Worm (Caenorhabditis elegans) whole organism, young adult: ENCODE data around the gene F59D6.1.

Source experiments
- C17E4.6 ChIP-seq: fragments of 200-800 bp; sonication (Bioruptor generic); IDR thresholded peaks from 2 replicates; pipeline ENCODE4 v1.3.6; 2022; ENCODE audit warnings: missing genetic modification reagents, missing genetic modification characterization, missing compliant biosample characterization
- F37B4.10 ChIP-seq: fragments of 200-800 bp; sonication (Bioruptor generic); IDR thresholded peaks from 2 replicates; pipeline ENCODE4 v1.3.6; 2022; ENCODE audit warnings: missing genetic modification characterization, missing compliant biosample characterization
- Y56A3A.18 ChIP-seq: fragments of 200-800 bp; sonication (Bioruptor generic); IDR thresholded peaks from 2 replicates; pipeline ENCODE4 v1.3.6; 2022; ENCODE audit warnings: missing genetic modification reagents, missing genetic modification characterization, missing compliant biosample characterization
- ama-1 ChIP-seq, 3 experiments: fragments of 150-350 bp in 1 of 3; sonication (generic microtip) in 2 of 3; optimal IDR thresholded peaks; 2 replicates each; lab custom pipeline; 2014 to 2018; ENCODE audit warnings: missing biosample characterization in 2 of 3, missing genetic modification characterization in 2 of 3, missing genetic modification reagents in 2 of 3
- aptf-3 ChIP-seq: fragments of 200-800 bp; sonication (Bioruptor generic); IDR thresholded peaks from 2 replicates; pipeline ENCODE4 v1.3.6; 2022; ENCODE audit warnings: missing genetic modification characterization, missing compliant biosample characterization
- athp-1 ChIP-seq: sonication (generic microtip); optimal IDR thresholded peaks from 2 replicates; lab custom pipeline; 2017; ENCODE audit warnings: mild to moderate bottlenecking, missing genetic modification characterization, missing compliant biosample characterization
- attf-3 ChIP-seq: fragments of 200-800 bp; sonication (Bioruptor generic); conservative IDR thresholded peaks from 2 replicates; pipeline ENCODE4 v1.3.6; 2022; ENCODE audit warnings: missing genetic modification reagents, missing genetic modification characterization, missing compliant biosample characterization
- attf-6 ChIP-seq: fragments of 200-800 bp; sonication (Bioruptor generic); IDR thresholded peaks from 2 replicates; pipeline ENCODE4 v1.3.6; 2022; ENCODE audit warnings: missing genetic modification reagents, missing genetic modification characterization, missing compliant biosample characterization
- bed-2 ChIP-seq: fragments of 200-800 bp; sonication (Bioruptor generic); IDR thresholded peaks from 2 replicates; pipeline ENCODE4 v1.3.6; 2022; ENCODE audit warnings: missing genetic modification reagents, missing genetic modification characterization, missing compliant biosample characterization
- ceh-40 ChIP-seq: fragments of 200-800 bp; sonication (Bioruptor generic); IDR thresholded peaks from 2 replicates; pipeline ENCODE4 v1.3.6; 2022; ENCODE audit warnings: missing genetic modification characterization, missing compliant biosample characterization
- ceh-79 ChIP-seq: sonication (generic microtip); optimal IDR thresholded peaks from 2 replicates; lab custom pipeline; 2017; ENCODE audit warnings: mild to moderate bottlenecking, missing genetic modification characterization, missing compliant biosample characterization
- dox-1 ChIP-seq: fragments of 200-800 bp; sonication (Bioruptor generic); IDR thresholded peaks from 2 replicates; pipeline ENCODE4 v1.3.6; 2022; ENCODE audit warnings: missing genetic modification reagents, missing genetic modification characterization, missing compliant biosample characterization
- egl-44 ChIP-seq: fragments of 200-800 bp; sonication (Bioruptor generic); IDR thresholded peaks from 2 replicates; pipeline ENCODE4 v1.3.6; 2022; ENCODE audit warnings: missing genetic modification reagents, missing genetic modification characterization, missing compliant biosample characterization
- egrh-3 ChIP-seq: fragments of 200-800 bp; sonication (Bioruptor generic); IDR thresholded peaks from 2 replicates; pipeline ENCODE4 v1.3.6; 2022; ENCODE audit warnings: missing genetic modification reagents, missing genetic modification characterization, missing compliant biosample characterization
- ets-4 ChIP-seq: fragments of 200-800 bp; sonication (Bioruptor generic); optimal IDR thresholded peaks from 2 replicates; lab custom pipeline; 2018; ENCODE audit warnings: mild to moderate bottlenecking, missing genetic modification characterization, missing compliant biosample characterization
- hlh-12 ChIP-seq: sonication (generic microtip); optimal IDR thresholded peaks from 2 replicates; lab custom pipeline; 2016; ENCODE audit warnings: missing genetic modification characterization, missing compliant biosample characterization
- hlh-26 ChIP-seq: fragments of 200-800 bp; sonication (Bioruptor generic); conservative IDR thresholded peaks from 2 replicates; pipeline ENCODE4 v1.3.6; 2022; ENCODE audit warnings: missing genetic modification reagents, missing genetic modification characterization, missing compliant biosample characterization
- lag-1 ChIP-seq: fragments of 200-800 bp; sonication (Bioruptor generic); IDR thresholded peaks from 2 replicates; pipeline ENCODE4 v1.3.6; 2022; ENCODE audit warnings: missing genetic modification reagents, missing genetic modification characterization, missing compliant biosample characterization
- let-526 ChIP-seq: fragments of 200-800 bp; sonication (Bioruptor generic); IDR thresholded peaks from 2 replicates; pipeline ENCODE4 v1.3.6; 2022; ENCODE audit warnings: missing genetic modification reagents, missing genetic modification characterization, missing compliant biosample characterization
- lir-1 ChIP-seq: fragments of 200-800 bp; sonication (Bioruptor generic); conservative IDR thresholded peaks from 2 replicates; pipeline ENCODE4 v1.3.6; 2022; ENCODE audit warnings: missing genetic modification reagents, missing genetic modification characterization, missing compliant biosample characterization
- lsl-1 ChIP-seq: fragments of 200-800 bp; sonication (Bioruptor generic); optimal IDR thresholded peaks from 2 replicates; lab custom pipeline; 2018; ENCODE audit warnings: mild to moderate bottlenecking, missing genetic modification characterization, moderate library complexity, missing compliant biosample characterization
- lsy-27 ChIP-seq: sonication (generic microtip); optimal IDR thresholded peaks from 2 replicates; lab custom pipeline; 2017; ENCODE audit warnings: missing genetic modification characterization, mild to moderate bottlenecking, missing compliant biosample characterization, antibody characterized with exemption, missing genotype, borderline replicate concordance; ENCODE audit not compliant: insufficient read depth
- madf-8 ChIP-seq: fragments of 200-800 bp; sonication (Bioruptor generic); conservative IDR thresholded peaks from 2 replicates; pipeline ENCODE4 v1.3.6; 2022; ENCODE audit warnings: missing genetic modification reagents, missing genetic modification characterization, missing compliant biosample characterization
- mcd-1 ChIP-seq: fragments of 200-800 bp; sonication (Bioruptor generic); IDR thresholded peaks from 2 replicates; pipeline ENCODE4 v1.3.6; 2022; ENCODE audit warnings: missing genetic modification reagents, missing genetic modification characterization, missing compliant biosample characterization
- nfyb-1 ChIP-seq: fragments of 200-800 bp; sonication (Bioruptor generic); IDR thresholded peaks from 2 replicates; pipeline ENCODE4 v1.3.6; 2022; ENCODE audit warnings: missing genetic modification reagents, missing genetic modification characterization, missing compliant biosample characterization
- nhr-90 ChIP-seq: sonication (generic microtip); optimal IDR thresholded peaks from 2 replicates; lab custom pipeline; 2016; ENCODE audit warnings: missing genotype, mild to moderate bottlenecking, missing genetic modification characterization, missing compliant biosample characterization
- pha-4 ChIP-seq: fragments of 150-350 bp; sonication (generic microtip); optimal IDR thresholded peaks from 2 replicates; lab custom pipeline; 2014; ENCODE audit warnings: missing biosample characterization, missing genetic modification reagents, missing genetic modification characterization
- rec-8 ChIP-seq, 2 experiments: sonication (generic microtip); optimal IDR thresholded peaks; 2 replicates each; lab custom pipeline; 2016; ENCODE audit warnings: mild to moderate bottlenecking in 2 of 2, missing genetic modification characterization in 2 of 2, missing genetic modification reagents in 2 of 2, missing genotype in 2 of 2, missing biosample characterization in 1 of 2, missing compliant biosample characterization in 1 of 2, moderate library complexity in 1 of 2
- snpc-4 ChIP-seq, 5 experiments: fragments of 150-350 bp in 1 of 5; sonication (generic microtip) in 4 of 5; optimal IDR thresholded peaks; 2 replicates each; lab custom pipeline; 2014 to 2018; ENCODE audit warnings: missing genetic modification characterization in 5 of 5, missing biosample characterization in 3 of 5, antibody characterized with exemption in 2 of 5, mild to moderate bottlenecking in 2 of 5, missing compliant biosample characterization in 2 of 5, missing genotype in 2 of 5, moderate library complexity in 2 of 5, missing genetic modification reagents in 1 of 5
- tbx-9 ChIP-seq: sonication (generic microtip); optimal IDR thresholded peaks from 2 replicates; lab custom pipeline; 2016; ENCODE audit warnings: borderline replicate concordance, missing genetic modification characterization, inconsistent platforms, missing compliant biosample characterization
- unc-62 ChIP-seq: fragments of 150-350 bp; optimal IDR thresholded peaks from 2 replicates; lab custom pipeline; 2014; ENCODE audit warnings: missing biosample characterization, missing genetic modification reagents, missing genetic modification characterization
- xnd-1 ChIP-seq: sonication (generic microtip); optimal IDR thresholded peaks from 2 replicates; lab custom pipeline; 2016; ENCODE audit warnings: missing genotype, missing genetic modification reagents, missing genetic modification characterization, missing compliant biosample characterization
- zfh-2 ChIP-seq: fragments of 200-800 bp; sonication (Bioruptor generic); conservative IDR thresholded peaks from 2 replicates; pipeline ENCODE4 v1.3.6; 2022; ENCODE audit warnings: missing genetic modification reagents, missing genetic modification characterization, missing compliant biosample characterization
- ztf-22 ChIP-seq: fragments of 200-800 bp; sonication (Bioruptor generic); optimal IDR thresholded peaks from 2 replicates; lab custom pipeline; 2018; ENCODE audit warnings: mild to moderate bottlenecking, missing genetic modification characterization, moderate library complexity, missing compliant biosample characterization
- ztf-25 ChIP-seq: fragments of 200-800 bp; sonication (Bioruptor generic); IDR thresholded peaks from 2 replicates; pipeline ENCODE4 v1.3.6; 2022; ENCODE audit warnings: missing genetic modification reagents, missing genetic modification characterization, missing compliant biosample characterization
- ztf-28 ChIP-seq: fragments of 200-800 bp; sonication (Bioruptor generic); IDR thresholded peaks from 2 replicates; pipeline ENCODE4 v1.3.6; 2022; ENCODE audit warnings: missing genetic modification reagents, missing genetic modification characterization, missing compliant biosample characterization
- ztf-6 ChIP-seq: fragments of 200-800 bp; sonication (Bioruptor generic); IDR thresholded peaks from 2 replicates; pipeline ENCODE4 v1.3.6; 2022; ENCODE audit warnings: missing genetic modification reagents, missing genetic modification characterization, missing compliant biosample characterization

The F59D6.1 gene

ce11 chrV:3034236-3034635 lies 10.7 kb upstream of the F59D6.1 start, which contains the start of gene srw-8:
Gene srw-8 (minus strand): TSS chrV:3034336.
- TF ChIP-seq rec-8 (tag; optimal IDR thresholded peaks at IDR 0.05; lab: Kevin White, UChicago) (no peak), ztf-22 (GFP tag; lab: Kevin White, UChicago) (no peak), ama-1 (optimal IDR thresholded peaks at IDR 0.05; lab: Kevin White, UChicago) (no peak), ama-1 (GFP tag; optimal IDR thresholded peaks at IDR 0.05; lab: Kevin White, UChicago) (no peak), nfyb-1 (GFP tag; lab: Robert Waterston, UW) (no peak), F37B4.10 (GFP tag; lab: Robert Waterston, UW) (no peak), snpc-4 (GFP tag; optimal IDR thresholded peaks at IDR 0.05; lab: Kevin White, UChicago) (no peak), snpc-4 (tag; optimal IDR thresholded peaks at IDR 0.05; lab: Kevin White, UChicago) (no peak), Y56A3A.18 (GFP tag; lab: Robert Waterston, UW) (no peak), ceh-40 (GFP tag; lab: Robert Waterston, UW) (no peak), unc-62 (GFP tag; lab: Kevin White, UChicago) (no peak), athp-1 (tag; lab: Kevin White, UChicago) (no peak), hlh-26 (no peak), lag-1 (GFP tag; lab: Robert Waterston, UW) (no peak), attf-3 (GFP tag; lab: Robert Waterston, UW) (no peak), pha-4 (tag; lab: Kevin White, UChicago) (no peak), bed-2 (GFP tag; lab: Robert Waterston, UW) (no peak), nhr-90 (tag; lab: Kevin White, UChicago) (no peak), attf-6 (GFP tag; lab: Robert Waterston, UW) (no peak)

- no peak for TF ChIP-seq ztf-25 (GFP tag; lab: Robert Waterston, UW)
- peak; percentile 75; the same call in 1 of the 2 replicates for TF ChIP-seq egrh-3
- TF ChIP-seq snpc-4 (GFP tag; optimal IDR thresholded peaks at IDR 0.05; lab: Kevin White, UChicago) = no peak
- peak in 1 of 4 experiments; percentile 22 for TF ChIP-seq snpc-4 (tag; optimal IDR thresholded peaks at IDR 0.05; lab: Kevin White, UChicago)
Observed at ce11 chrV:3038058-3038457, 6.9 kb upstream of the F59D6.1 start.

- TF ChIP-seq F37B4.10 (GFP tag; lab: Robert Waterston, UW) (no peak), aptf-3 (no peak), mcd-1 (GFP tag; lab: Robert Waterston, UW) (no peak), tbx-9 (no peak), lsl-1 (GFP tag; lab: Kevin White, UChicago) (no peak), egrh-3 (no peak), xnd-1 (tag; lab: Kevin White, UChicago) (no peak), hlh-12 (tag; lab: Kevin White, UChicago) (no peak), hlh-26 (no peak), dox-1 (no peak), ztf-28 (GFP tag; lab: Robert Waterston, UW) (no peak), Y56A3A.18 (GFP tag; lab: Robert Waterston, UW) (no peak), ceh-79 (tag; lab: Kevin White, UChicago) (no peak)
Observed at ce11 chrV:3039282-3039681, 5.7 kb upstream of the F59D6.1 start, which contains the start of gene chpf-2. Gene chpf-2 (minus strand): TSS chrV:3039382.

- TF ChIP-seq tbx-9 (no peak), ztf-22 (GFP tag; lab: Kevin White, UChicago) (no peak), let-526 (GFP tag; lab: Robert Waterston, UW) (no peak), lsy-27 (tag; lab: Kevin White, UChicago) (no peak), egl-44 (GFP tag; lab: Robert Waterston, UW) (no peak), egrh-3 (no peak), ets-4 (GFP tag; lab: Kevin White, UChicago) (no peak), ztf-6 (GFP tag; lab: Robert Waterston, UW) (no peak), C17E4.6 (GFP tag; lab: Robert Waterston, UW) (no peak), lir-1 (no peak), madf-8 (GFP tag; lab: Robert Waterston, UW) (no peak), zfh-2 (GFP tag; lab: Robert Waterston, UW) (no peak)
- TF ChIP-seq, all 124 proteins: peak for 0
Observed at ce11 chrV:3040930-3041329, 4.0 kb upstream of the F59D6.1 start.
